Fruit fly (Drosophila melanogaster): ENCODE results near the gene Lgr4.

dm6 chrX:13128750-13129152 is 60.2 kb downstream of the Lgr4 start, which contains the start of the genes CG32638, CG15717 and MFS10:
- TF ChIP-seq EcR (GFP tag; optimal IDR thresholded peaks at IDR 0.05) (no peak), Ets98B (GFP tag; IDR thresholded peaks at IDR 0.05) (no peak; the same call in 1 of the 2 replicates), CG8159 (tag; optimal IDR thresholded peaks at IDR 0.05) (no peak), CG15710 (tag; optimal IDR thresholded peaks at IDR 0.05) (no peak), rn (GFP tag; IDR thresholded peaks at IDR 0.05) (no peak), CG32121 (GFP tag; IDR thresholded peaks at IDR 0.05) (no peak), CG10348 (GFP tag; IDR thresholded peaks at IDR 0.05) (no peak), CG9948 (tag; optimal IDR thresholded peaks at IDR 0.05) (no peak), CG4496 (GFP tag; IDR thresholded peaks at IDR 0.05) (no peak), Snoo (tag; optimal IDR thresholded peaks at IDR 0.05) (no peak), D1 (tag; optimal IDR thresholded peaks at IDR 0.05) (no peak), CG12605 (GFP tag; IDR thresholded peaks at IDR 0.05) (no peak), gl (tag; optimal IDR thresholded peaks at IDR 0.05) (no peak)
